Fruit fly (Drosophila melanogaster) whole organism, embryonic: ENCODE data around the gene CG17190.
A peak's percentile ranks its signal among the peaks of the same experiment; 100 is the strongest.

ENCODE experiments used
- Ada2b ChIP-seq: fragments of 200-800 bp; sonication (Bioruptor generic); IDR thresholded peaks from 2 replicates; pipeline ENCODE4 v1.3.6; 2022; ENCODE audit warnings: missing biosample characterization, missing genetic modification characterization
- CG10321 ChIP-seq: fragments of 200-800 bp; sonication (Bioruptor generic); IDR thresholded peaks from 2 replicates; pipeline ENCODE4 v1.3.6; 2022; ENCODE audit warnings: missing biosample characterization, missing genetic modification characterization
- CG11085 ChIP-seq: fragments of 200-800 bp; sonication (Bioruptor generic); IDR thresholded peaks from 2 replicates; pipeline ENCODE4 v1.3.6; 2022; ENCODE audit warnings: missing biosample characterization, missing genetic modification characterization
- CG11247 ChIP-seq: fragments of 200-800 bp; sonication (Bioruptor generic); IDR thresholded peaks from 2 replicates; pipeline ENCODE4 v1.3.6; 2022; ENCODE audit warnings: missing biosample characterization, missing genetic modification characterization
- CG11456 ChIP-seq: fragments of 200-800 bp; sonication (Bioruptor generic); IDR thresholded peaks from 3 replicates; pipeline ENCODE4 v1.3.6; 2022; ENCODE audit warnings: missing biosample characterization, missing genetic modification characterization
- CG11695 ChIP-seq: fragments of 200-800 bp; sonication (Bioruptor generic); IDR thresholded peaks from 3 replicates; pipeline ENCODE4 v1.3.6; 2022; ENCODE audit warnings: missing biosample characterization, missing genetic modification characterization
- CG12104 ChIP-seq: fragments of 200-800 bp; sonication (Bioruptor generic); optimal IDR thresholded peaks from 3 replicates; lab custom pipeline; 2016; ENCODE audit warnings: missing biosample characterization, missing genetic modification characterization
- CG13123 ChIP-seq: fragments of 200-800 bp; sonication (Bioruptor generic); optimal IDR thresholded peaks from 2 replicates; lab custom pipeline; 2016; ENCODE audit warnings: missing biosample characterization, missing genetic modification characterization
- CG13424 ChIP-seq: fragments of 200-800 bp; sonication (Bioruptor generic); optimal IDR thresholded peaks from 2 replicates; lab custom pipeline; 2019; ENCODE audit warnings: missing biosample characterization, mild to moderate bottlenecking, missing genetic modification characterization, moderate library complexity
- CG14050 ChIP-seq: fragments of 200-800 bp; sonication (Bioruptor generic); IDR thresholded peaks from 3 replicates; pipeline ENCODE4 v1.3.6; 2022; ENCODE audit warnings: missing biosample characterization, missing genetic modification characterization
- CG16863 ChIP-seq: fragments of 200-800 bp; sonication (Bioruptor generic); optimal IDR thresholded peaks from 3 replicates; lab custom pipeline; 2016; ENCODE audit warnings: missing biosample characterization, missing genetic modification characterization
- CG17912 ChIP-seq: fragments of 200-800 bp; sonication (Bioruptor generic); optimal IDR thresholded peaks from 2 replicates; lab custom pipeline; 2018; ENCODE audit warnings: missing biosample characterization, mild to moderate bottlenecking, missing genetic modification characterization
- CG2199 ChIP-seq: fragments of 200-800 bp; sonication (Bioruptor generic); IDR thresholded peaks from 3 replicates; pipeline ENCODE4 v1.3.6; 2022; ENCODE audit warnings: missing biosample characterization, missing genetic modification characterization
- CG4328 ChIP-seq: fragments of 200-800 bp; sonication (Bioruptor generic); optimal IDR thresholded peaks from 3 replicates; lab custom pipeline; 2017; ENCODE audit warnings: missing biosample characterization, missing genetic modification reagents, missing genetic modification characterization
- CG6683 ChIP-seq: fragments of 200-800 bp; sonication (Bioruptor generic); optimal IDR thresholded peaks from 2 replicates; lab custom pipeline; 2017; ENCODE audit warnings: missing biosample characterization, mild to moderate bottlenecking, missing genetic modification characterization, missing genetic modification reagents
- CG6689 ChIP-seq: fragments of 200-800 bp; sonication (Bioruptor generic); IDR thresholded peaks from 2 replicates; pipeline ENCODE4 v1.3.6; 2022; ENCODE audit warnings: missing biosample characterization, missing genetic modification characterization
- CG6791 ChIP-seq: fragments of 200-800 bp; sonication (Bioruptor generic); IDR thresholded peaks from 3 replicates; pipeline ENCODE4 v1.3.6; 2022; ENCODE audit warnings: missing biosample characterization, missing genetic modification characterization; ENCODE audit not compliant: partially characterized antibody
- CG7357 ChIP-seq: fragments of 200-800 bp; sonication (Bioruptor generic); IDR thresholded peaks from 3 replicates; pipeline ENCODE4 v1.3.6; 2022; ENCODE audit warnings: missing biosample characterization, missing genetic modification characterization
- CG8944 ChIP-seq: fragments of 200-800 bp; sonication (Bioruptor generic); optimal IDR thresholded peaks from 3 replicates; lab custom pipeline; 2016; ENCODE audit warnings: missing biosample characterization, missing genetic modification characterization
- Camta ChIP-seq: fragments of 200-800 bp; sonication (Bioruptor generic); optimal IDR thresholded peaks from 2 replicates; lab custom pipeline; 2016; ENCODE audit warnings: missing biosample characterization, missing genetic modification characterization
- Chrac-16 ChIP-seq: fragments of 200-800 bp; sonication (Bioruptor generic); optimal IDR thresholded peaks from 3 replicates; lab custom pipeline; 2016; ENCODE audit warnings: missing biosample characterization, missing genetic modification characterization
- Dbx ChIP-seq: fragments of 200-800 bp; sonication (Bioruptor generic); IDR thresholded peaks from 3 replicates; pipeline ENCODE4 v1.3.6; 2022; ENCODE audit warnings: missing biosample characterization, missing genetic modification characterization
- H15 ChIP-seq: fragments of 200-800 bp; sonication (Bioruptor generic); IDR thresholded peaks from 3 replicates; pipeline ENCODE4 v1.3.6; 2022; ENCODE audit warnings: missing biosample characterization, missing genetic modification characterization
- HmgD ChIP-seq: fragments of 200-800 bp; sonication (Bioruptor generic); optimal IDR thresholded peaks from 3 replicates; lab custom pipeline; 2016; ENCODE audit warnings: missing biosample characterization, missing genetic modification characterization
- Hr78 ChIP-seq, 2 experiments: fragments of 200-800 bp in 1 of 2; fragments of >200 bp in 1 of 2; sonication (Bioruptor generic) in 1 of 2; optimal IDR thresholded peaks; 2 replicates each; lab custom pipeline; 2017 to 2019; ENCODE audit warnings: missing biosample characterization in 2 of 2, missing genetic modification characterization in 2 of 2, mild to moderate bottlenecking in 1 of 2, moderate library complexity in 1 of 2
- Optix ChIP-seq: fragments of 200-800 bp; sonication (Bioruptor generic); IDR thresholded peaks from 3 replicates; pipeline ENCODE4 v1.3.6; 2022; ENCODE audit warnings: missing biosample characterization, missing genetic modification characterization
- PHDP ChIP-seq: fragments of 200-800 bp; sonication (Bioruptor generic); optimal IDR thresholded peaks from 3 replicates; lab custom pipeline; 2018; ENCODE audit warnings: missing biosample characterization, mild to moderate bottlenecking, missing genetic modification characterization, moderate library complexity
- Sox102F ChIP-seq: fragments of 200-800 bp; sonication (Bioruptor generic); optimal IDR thresholded peaks from 2 replicates; lab custom pipeline; 2018; ENCODE audit warnings: missing biosample characterization, mild to moderate bottlenecking, missing genetic modification characterization, moderate library complexity
- Spps ChIP-seq: fragments of 200-800 bp; sonication (Bioruptor generic); optimal IDR thresholded peaks from 2 replicates; lab custom pipeline; 2018; ENCODE audit warnings: missing biosample characterization, mild to moderate bottlenecking, missing genetic modification characterization
- Sry-β ChIP-seq: fragments of 200-800 bp; sonication (Bioruptor generic); optimal IDR thresholded peaks from 2 replicates; lab custom pipeline; 2018; ENCODE audit warnings: missing biosample characterization, mild to moderate bottlenecking, missing genetic modification characterization, moderate library complexity
- Taf1 ChIP-seq: fragments of 200-800 bp; sonication (Bioruptor generic); IDR thresholded peaks from 2 replicates; pipeline ENCODE4 v1.3.6; 2022; ENCODE audit warnings: missing biosample characterization, missing genetic modification characterization
- ase ChIP-seq: fragments of 200-800 bp; sonication (Bioruptor generic); IDR thresholded peaks from 3 replicates; pipeline ENCODE4 v1.3.6; 2022; ENCODE audit warnings: missing biosample characterization, missing genetic modification characterization
- bsh ChIP-seq, 2 experiments: fragments of 200-800 bp; sonication (Bioruptor generic); optimal IDR thresholded peaks; 2 replicates each; lab custom pipeline; 2017 to 2018; ENCODE audit warnings: mild to moderate bottlenecking in 2 of 2, missing biosample characterization in 2 of 2, missing genetic modification characterization in 2 of 2, moderate library complexity in 1 of 2
- chinmo ChIP-seq: fragments of 200-800 bp; sonication (Bioruptor generic); IDR thresholded peaks from 4 replicates; pipeline ENCODE4 v1.3.6; 2022; ENCODE audit warnings: missing biosample characterization, missing genetic modification characterization; ENCODE audit not compliant: partially characterized antibody
- corto ChIP-seq: fragments of 200-800 bp; sonication (Bioruptor generic); optimal IDR thresholded peaks from 2 replicates; lab custom pipeline; 2016; ENCODE audit warnings: missing biosample characterization, mild to moderate bottlenecking, missing genetic modification characterization, moderate library complexity
- dysf ChIP-seq: fragments of 200-800 bp; sonication (Bioruptor generic); IDR thresholded peaks from 3 replicates; pipeline ENCODE4 v1.3.6; 2022; ENCODE audit warnings: missing biosample characterization, missing genetic modification characterization
- emc ChIP-seq: fragments of 200-800 bp; sonication (Bioruptor generic); optimal IDR thresholded peaks from 2 replicates; lab custom pipeline; 2016; ENCODE audit warnings: missing biosample characterization, missing genetic modification characterization
- fu2 ChIP-seq: fragments of 200-800 bp; sonication (Bioruptor generic); optimal IDR thresholded peaks from 2 replicates; lab custom pipeline; 2016; ENCODE audit warnings: missing biosample characterization, missing genetic modification characterization
- gce ChIP-seq: fragments of 200-800 bp; sonication (Bioruptor generic); IDR thresholded peaks from 3 replicates; pipeline ENCODE4 v1.3.6; 2022; ENCODE audit warnings: missing biosample characterization, missing genetic modification characterization
- ham ChIP-seq: fragments of 200-800 bp; sonication (Bioruptor generic); IDR thresholded peaks from 2 replicates; pipeline ENCODE4 v1.3.6; 2022; ENCODE audit warnings: missing biosample characterization, missing genetic modification characterization
- inv ChIP-seq: fragments of 200-800 bp; sonication (Bioruptor generic); IDR thresholded peaks from 2 replicates; pipeline ENCODE4 v1.3.6; 2022; ENCODE audit warnings: missing biosample characterization, missing genetic modification characterization; ENCODE audit not compliant: partially characterized antibody
- kay ChIP-seq: fragments of 200-800 bp; sonication (Bioruptor generic); optimal IDR thresholded peaks from 2 replicates; lab custom pipeline; 2016; ENCODE audit warnings: missing biosample characterization, missing genetic modification characterization
- ken ChIP-seq: fragments of 200-800 bp; sonication (Bioruptor generic); IDR thresholded peaks from 3 replicates; pipeline ENCODE4 v1.3.6; 2022; ENCODE audit warnings: missing biosample characterization, missing genetic modification characterization
- lbe ChIP-seq: fragments of 200-800 bp; sonication (Bioruptor generic); optimal IDR thresholded peaks from 2 replicates; lab custom pipeline; 2016; ENCODE audit warnings: missing biosample characterization, mild to moderate bottlenecking, missing genetic modification characterization
- lilli ChIP-seq: fragments of 200-800 bp; sonication (Bioruptor generic); optimal IDR thresholded peaks from 3 replicates; lab custom pipeline; 2016; ENCODE audit warnings: missing biosample characterization, missing genetic modification characterization
- pb ChIP-seq: fragments of 200-800 bp; sonication (Bioruptor generic); optimal IDR thresholded peaks from 3 replicates; lab custom pipeline; 2016; ENCODE audit warnings: missing biosample characterization, missing genetic modification characterization
- phol ChIP-seq: fragments of 200-800 bp; sonication (Bioruptor generic); optimal IDR thresholded peaks from 3 replicates; lab custom pipeline; 2018; ENCODE audit warnings: missing biosample characterization, mild to moderate bottlenecking, missing genetic modification characterization, moderate library complexity
- row ChIP-seq: fragments of 200-800 bp; sonication (Bioruptor generic); IDR thresholded peaks from 3 replicates; pipeline ENCODE4 v1.3.6; 2022; ENCODE audit warnings: missing biosample characterization, missing genetic modification characterization
- sisA ChIP-seq: fragments of 200-800 bp; sonication (Bioruptor generic); IDR thresholded peaks from 2 replicates; pipeline ENCODE4 v1.3.6; 2022; ENCODE audit warnings: missing biosample characterization, missing genetic modification characterization
- slou ChIP-seq: fragments of 200-800 bp; sonication (Bioruptor generic); optimal IDR thresholded peaks from 3 replicates; lab custom pipeline; 2016; ENCODE audit warnings: missing biosample characterization, missing genetic modification characterization
- sqz ChIP-seq: fragments of 200-800 bp; sonication (Bioruptor generic); optimal IDR thresholded peaks from 3 replicates; lab custom pipeline; 2018; ENCODE audit warnings: missing biosample characterization, mild to moderate bottlenecking, missing genetic modification characterization
- trem ChIP-seq: fragments of 200-800 bp; optimal IDR thresholded peaks from 3 replicates; lab custom pipeline; 2019; ENCODE audit warnings: missing biosample characterization, mild to moderate bottlenecking, missing genetic modification characterization, moderate library complexity
- vfl ChIP-seq: fragments of 200-800 bp; sonication (Bioruptor generic); optimal IDR thresholded peaks from 2 replicates; lab custom pipeline; 2016; ENCODE audit warnings: missing biosample characterization, missing genetic modification characterization

The CG17190 gene

dm6 chr3R:20001595-20001997, 11.7 kb downstream of the CG17190 start (continued):
- no peak for TF ChIP-seq CG6683 (GFP tag; lab: Kevin White, UChicago)
- TF ChIP-seq vfl = no peak
- no peak for TF ChIP-seq fu2 (GFP tag; lab: Kevin White, UChicago)
- no peak for TF ChIP-seq bsh (GFP tag; optimal IDR thresholded peaks at IDR 0.05; lab: Kevin White, UChicago)
- no peak for TF ChIP-seq CG10321 (GFP tag; lab: Robert Waterston, UW)
- peak; percentile 12 for TF ChIP-seq CG13424 (tag; lab: Kevin White, UChicago)
- TF ChIP-seq CG11085 (GFP tag; lab: Robert Waterston, UW) = no peak
- TF ChIP-seq Spps (tag; lab: Kevin White, UChicago) = no peak
- no peak for TF ChIP-seq inv (GFP tag; lab: Robert Waterston, UW)
- no peak for TF ChIP-seq CG11456 (GFP tag; lab: Robert Waterston, UW)
- peak; percentile 25; the same call in 1 of the 2 replicates for TF ChIP-seq sisA
- peak; percentile 24 for TF ChIP-seq Sox102F (GFP tag; lab: Kevin White, UChicago)
- TF ChIP-seq ham = no peak
- TF ChIP-seq Taf1 (GFP tag; lab: Robert Waterston, UW) = no peak
- TF ChIP-seq sqz = no peak
- no peak for TF ChIP-seq Sry-β (GFP tag; lab: Kevin White, UChicago)
- TF ChIP-seq kay = no peak
- TF ChIP-seq HmgD = no peak
- no peak for TF ChIP-seq trem (tag; lab: Kevin White, UChicago)
- no peak for TF ChIP-seq CG7357 (GFP tag; lab: Robert Waterston, UW)
- no peak for TF ChIP-seq emc
- no peak for TF ChIP-seq gce (GFP tag; lab: Robert Waterston, UW)
- TF ChIP-seq CG2199 (GFP tag; lab: Robert Waterston, UW) = no peak
- no peak for TF ChIP-seq CG12104
- no peak for TF ChIP-seq ken
- TF ChIP-seq CG11247 (GFP tag; lab: Robert Waterston, UW) = no peak
- no peak for TF ChIP-seq Optix (GFP tag; lab: Robert Waterston, UW)
- no peak for TF ChIP-seq H15 (GFP tag; lab: Robert Waterston, UW)
- TF ChIP-seq lbe (GFP tag; lab: Kevin White, UChicago) = no peak
- TF ChIP-seq slou (GFP tag; lab: Kevin White, UChicago) = no peak
- TF ChIP-seq CG16863 (GFP tag; lab: Kevin White, UChicago) = no peak
- TF ChIP-seq Hr78 (GFP tag; optimal IDR thresholded peaks at IDR 0.05; lab: Kevin White, UChicago) = no peak
- no peak for TF ChIP-seq PHDP (tag; lab: Kevin White, UChicago)
- no peak for TF ChIP-seq corto (GFP tag; lab: Kevin White, UChicago)
- no peak for TF ChIP-seq Camta (GFP tag; lab: Kevin White, UChicago)
- TF ChIP-seq chinmo (GFP tag; lab: Robert Waterston, UW) = no peak
- TF ChIP-seq lilli (GFP tag; lab: Kevin White, UChicago) = no peak
- TF ChIP-seq CG6689 = 0 out of 2 replicates have a peak, but pooled peaks have one; percentile 9
- TF ChIP-seq Chrac-16 (GFP tag; lab: Kevin White, UChicago) = no peak
- TF ChIP-seq Ada2b (GFP tag; lab: Robert Waterston, UW) = no peak
- TF ChIP-seq CG13123 (GFP tag; lab: Kevin White, UChicago) = no peak
- TF ChIP-seq Dbx = no peak
- 0 out of 3 replicates have a peak, but pooled peaks have one; percentile 21 for TF ChIP-seq dysf (GFP tag; lab: Robert Waterston, UW)
- TF ChIP-seq CG11695 (GFP tag; lab: Robert Waterston, UW) = no peak
- no peak for TF ChIP-seq CG4328 (GFP tag; lab: Kevin White, UChicago)
- peak; percentile 26 for TF ChIP-seq phol
- no peak for TF ChIP-seq CG6791 (GFP tag; lab: Robert Waterston, UW)
- TF ChIP-seq CG8944 (GFP tag; lab: Kevin White, UChicago) = no peak
- peak; percentile 57; the same call in 2 of the 3 replicates for TF ChIP-seq row
- no peak for TF ChIP-seq pb (GFP tag; lab: Kevin White, UChicago)
- TF ChIP-seq CG14050 (GFP tag; lab: Robert Waterston, UW) = no peak
- TF ChIP-seq CG17912 (GFP tag; lab: Kevin White, UChicago) = no peak
- no peak for TF ChIP-seq ase
